Worm (Caenorhabditis elegans) whole organism, L2 larva: ENCODE results near the gene Y37D8A.2.

ENCODE experiments used
- F13H6.1 ChIP-seq: sonication (generic microtip); optimal IDR thresholded peaks from 2 replicates; lab custom pipeline; 2016; ENCODE audit warnings: missing genetic modification characterization, missing compliant biosample characterization
- Y55F3AM.14 ChIP-seq: fragments of 200-800 bp; sonication (Bioruptor generic); optimal IDR thresholded peaks from 2 replicates; lab custom pipeline; 2018; ENCODE audit warnings: mild to moderate bottlenecking, missing genetic modification characterization, missing compliant biosample characterization
- ZK546.5 ChIP-seq: sonication (generic microtip); optimal IDR thresholded peaks from 2 replicates; lab custom pipeline; 2017; ENCODE audit warnings: missing biosample characterization, missing genetic modification characterization
- alr-1 ChIP-seq: fragments of 150-350 bp; optimal IDR thresholded peaks from 2 replicates; lab custom pipeline; 2014; ENCODE audit warnings: missing biosample characterization, missing genetic modification characterization
- aly-2 ChIP-seq: fragments of 150-350 bp; optimal IDR thresholded peaks from 2 replicates; lab custom pipeline; 2014; ENCODE audit warnings: missing biosample characterization, missing genetic modification characterization
- ama-1 ChIP-seq: fragments of 150-350 bp; optimal IDR thresholded peaks from 2 replicates; lab custom pipeline; 2018; ENCODE audit warnings: inconsistent platforms
- blmp-1 ChIP-seq: sonication (generic microtip); optimal IDR thresholded peaks from 2 replicates; lab custom pipeline; 2017; ENCODE audit warnings: missing genetic modification characterization, mild to moderate bottlenecking, missing compliant biosample characterization, antibody characterized with exemption, moderate library complexity; ENCODE audit not compliant: insufficient read depth
- ceh-16 ChIP-seq: fragments of 150-350 bp; optimal IDR thresholded peaks from 2 replicates; lab custom pipeline; 2014; ENCODE audit warnings: missing biosample characterization, missing genetic modification characterization
- ceh-82 ChIP-seq: fragments of 150-350 bp; optimal IDR thresholded peaks from 2 replicates; lab custom pipeline; 2014; ENCODE audit warnings: missing biosample characterization, missing genetic modification characterization
- crh-2 ChIP-seq: sonication (generic microtip); optimal IDR thresholded peaks from 2 replicates; lab custom pipeline; 2017; ENCODE audit warnings: missing biosample characterization, missing genetic modification characterization
- dmd-4 ChIP-seq: sonication (generic microtip); optimal IDR thresholded peaks from 2 replicates; lab custom pipeline; 2017; ENCODE audit warnings: missing biosample characterization, missing genetic modification characterization
- elt-1 ChIP-seq: fragments of 150-350 bp; optimal IDR thresholded peaks from 2 replicates; lab custom pipeline; 2014; ENCODE audit warnings: missing biosample characterization, missing genetic modification characterization
- elt-3 ChIP-seq: sonication (generic microtip); optimal IDR thresholded peaks from 2 replicates; lab custom pipeline; 2017; ENCODE audit warnings: missing biosample characterization, missing genetic modification characterization
- fos-1 ChIP-seq: fragments of 150-350 bp; optimal IDR thresholded peaks from 2 replicates; lab custom pipeline; 2014; ENCODE audit warnings: missing biosample characterization, missing genetic modification characterization
- gmeb-1 ChIP-seq: fragments of 150-350 bp; optimal IDR thresholded peaks from 2 replicates; lab custom pipeline; 2014; ENCODE audit warnings: missing biosample characterization, missing genetic modification characterization
- lin-11 ChIP-seq: fragments of 150-350 bp; sonication (generic microtip); optimal IDR thresholded peaks from 2 replicates; lab custom pipeline; 2014; ENCODE audit warnings: missing biosample characterization, missing genetic modification characterization, inconsistent platforms, mixed read lengths
- lin-13 ChIP-seq: fragments of 150-350 bp; optimal IDR thresholded peaks from 2 replicates; lab custom pipeline; 2014; ENCODE audit warnings: missing biosample characterization, missing genetic modification reagents, missing genetic modification characterization
- mbf-1 ChIP-seq: sonication (generic microtip); optimal IDR thresholded peaks from 2 replicates; lab custom pipeline; 2017; ENCODE audit warnings: missing biosample characterization, missing genetic modification characterization
- mdl-1 ChIP-seq, 2 experiments: fragments of 150-350 bp in 1 of 2; sonication (generic microtip) in 1 of 2; optimal IDR thresholded peaks; 2 replicates each; lab custom pipeline; 2017; ENCODE audit warnings: missing biosample characterization in 2 of 2, missing genetic modification characterization in 2 of 2
- nhr-11 ChIP-seq: fragments of 150-350 bp; optimal IDR thresholded peaks from 2 replicates; lab custom pipeline; 2014; ENCODE audit warnings: missing biosample characterization, missing genetic modification characterization
- nhr-12 ChIP-seq: fragments of 150-350 bp; optimal IDR thresholded peaks from 2 replicates; lab custom pipeline; 2014; ENCODE audit warnings: missing biosample characterization, missing genetic modification characterization
- nhr-21 ChIP-seq: fragments of 150-350 bp; optimal IDR thresholded peaks from 2 replicates; lab custom pipeline; 2014; ENCODE audit warnings: missing biosample characterization, missing genetic modification characterization
- nhr-23 ChIP-seq: fragments of 150-350 bp; optimal IDR thresholded peaks from 2 replicates; lab custom pipeline; 2014; ENCODE audit warnings: missing biosample characterization, missing genetic modification reagents, missing genetic modification characterization
- nhr-237 ChIP-seq: fragments of 150-350 bp; optimal IDR thresholded peaks from 2 replicates; lab custom pipeline; 2014; ENCODE audit warnings: missing biosample characterization, missing genetic modification characterization
- nhr-25 ChIP-seq: fragments of 150-350 bp; sonication (generic microtip); optimal IDR thresholded peaks from 3 replicates; lab custom pipeline; 2014; ENCODE audit warnings: missing biosample characterization, missing genetic modification characterization
- sem-4 ChIP-seq: fragments of 150-350 bp; optimal IDR thresholded peaks from 2 replicates; lab custom pipeline; 2014; ENCODE audit warnings: missing biosample characterization, missing genetic modification reagents, missing genetic modification characterization
- skn-1 ChIP-seq: sonication (generic microtip); optimal IDR thresholded peaks from 2 replicates; lab custom pipeline; 2017; ENCODE audit warnings: missing biosample characterization, missing genetic modification characterization
- sma-3 ChIP-seq: sonication (generic microtip); optimal IDR thresholded peaks from 2 replicates; lab custom pipeline; 2016; ENCODE audit warnings: missing genetic modification reagents, missing genetic modification characterization, missing compliant biosample characterization
- sma-9 ChIP-seq, 2 experiments: fragments of 150-350 bp in 1 of 2; sonication (generic microtip) in 1 of 2; optimal IDR thresholded peaks; 2 replicates each; lab custom pipeline; 2014 to 2016; ENCODE audit warnings: missing genetic modification characterization in 2 of 2, mild to moderate bottlenecking in 1 of 2, missing biosample characterization in 1 of 2, missing compliant biosample characterization in 1 of 2, missing genetic modification reagents in 1 of 2, moderate library complexity in 1 of 2
- snpc-4 ChIP-seq: fragments of 150-350 bp; optimal IDR thresholded peaks from 2 replicates; lab custom pipeline; 2014; ENCODE audit warnings: missing biosample characterization, missing genetic modification characterization
- unc-55 ChIP-seq: fragments of 150-350 bp; sonication (generic microtip); optimal IDR thresholded peaks from 3 replicates; lab custom pipeline; 2014; ENCODE audit warnings: missing biosample characterization, missing genetic modification reagents, missing genetic modification characterization
- zag-1 ChIP-seq: fragments of 150-350 bp; optimal IDR thresholded peaks from 2 replicates; lab custom pipeline; 2014; ENCODE audit warnings: missing biosample characterization, missing genetic modification characterization
- ztf-1 ChIP-seq: fragments of 200-800 bp; sonication (Bioruptor generic); conservative IDR thresholded peaks from 2 replicates; pipeline ENCODE4 v1.3.6; 2022; ENCODE audit warnings: missing genetic modification characterization, missing compliant biosample characterization
- ztf-11 ChIP-seq: sonication (generic microtip); optimal IDR thresholded peaks from 2 replicates; lab custom pipeline; 2017; ENCODE audit warnings: missing biosample characterization, missing genetic modification characterization
- ztf-4 ChIP-seq: fragments of 150-350 bp; optimal IDR thresholded peaks from 2 replicates; lab custom pipeline; 2014; ENCODE audit warnings: missing biosample characterization, missing genetic modification characterization

Gene Y37D8A.2

ce11 chrIII:12798469-12798868 is 21.5 kb upstream of the Y37D8A.2 start, which contains the start of gene agmo-1:
Gene agmo-1 (minus strand): TSS chrIII:12798569.
- no peak for TF ChIP-seq alr-1 (tag; lab: Kevin White, UChicago)
- TF ChIP-seq nhr-21 (tag; lab: Kevin White, UChicago) = no peak
- TF ChIP-seq dmd-4 (tag; lab: Kevin White, UChicago) = no peak
- no peak for TF ChIP-seq lin-13
- no peak for TF ChIP-seq ztf-4
- no peak for TF ChIP-seq mdl-1 (tag; optimal IDR thresholded peaks at IDR 0.05; lab: Kevin White, UChicago)
- no peak for TF ChIP-seq fos-1 (tag; lab: Kevin White, UChicago)
- no peak for TF ChIP-seq sma-3
- no peak for TF ChIP-seq nhr-25 (tag; lab: Kevin White, UChicago)
- no peak for TF ChIP-seq nhr-12 (tag; lab: Kevin White, UChicago)
- no peak for TF ChIP-seq ceh-16 (tag; lab: Kevin White, UChicago)
- TF ChIP-seq crh-2 (tag; lab: Kevin White, UChicago) = no peak
- no peak for TF ChIP-seq ZK546.5 (tag; lab: Kevin White, UChicago)

- TF ChIP-seq fos-1 (tag; lab: Kevin White, UChicago) (peak; percentile 47), aly-2 (tag; lab: Kevin White, UChicago) (no peak), nhr-25 (tag; lab: Kevin White, UChicago) (peak; percentile 18), ceh-16 (tag; lab: Kevin White, UChicago) (peak; percentile 58), blmp-1 (tag; lab: Kevin White, UChicago) (peak; percentile 93), nhr-23 (no peak), sem-4 (tag; lab: Kevin White, UChicago) (peak; percentile 56), nhr-12 (tag; lab: Kevin White, UChicago) (no peak)
- TF ChIP-seq, all 48 proteins: peak for 5
These were observed 19.5 kb upstream of the Y37D8A.2 start for ce11 chrIII:12800529-12800928.

- TF ChIP-seq F13H6.1 (tag; lab: Kevin White, UChicago) (no peak), skn-1 (tag; lab: Kevin White, UChicago) (no peak), aly-2 (tag; lab: Kevin White, UChicago) (no peak), nhr-12 (tag; lab: Kevin White, UChicago) (no peak), Y55F3AM.14 (no peak), elt-3 (tag; lab: Kevin White, UChicago) (no peak), crh-2 (tag; lab: Kevin White, UChicago) (no peak), alr-1 (tag; lab: Kevin White, UChicago) (no peak), mdl-1 (tag; optimal IDR thresholded peaks at IDR 0.05; lab: Kevin White, UChicago) (no peak)
These were observed 13.3 kb upstream of the Y37D8A.2 start, which contains the start of gene BE10.5 for ce11 chrIII:12806712-12807111. Gene BE10.5 (minus strand): TSS chrIII:12806812.

ce11 chrIII:12807726-12808125 is 12.3 kb upstream of the Y37D8A.2 start, which contains the start of gene BE10.3:
Gene BE10.3 (plus strand): TSS chrIII:12808026.
- TF ChIP-seq ztf-11 (tag; lab: Kevin White, UChicago) (no peak), elt-1 (no peak)

ce11 chrIII:12813193-12813592 is 6.8 kb upstream of the Y37D8A.2 start, which contains the start of gene BE10.4:
Gene BE10.4 (plus strand): TSS chrIII:12813493.
- no peak for TF ChIP-seq mdl-1 (tag; optimal IDR thresholded peaks at IDR 0.05; lab: Kevin White, UChicago)
- TF ChIP-seq nhr-237 (tag; lab: Kevin White, UChicago) = no peak
- TF ChIP-seq nhr-11 (tag; lab: Kevin White, UChicago) = no peak
- no peak for TF ChIP-seq ceh-16 (tag; lab: Kevin White, UChicago)
- TF ChIP-seq ztf-1 (GFP tag; lab: Robert Waterston, UW) = no peak
- TF ChIP-seq crh-2 (tag; lab: Kevin White, UChicago) = no peak
- TF ChIP-seq lin-11 (tag; lab: Kevin White, UChicago) = no peak
- no peak for TF ChIP-seq nhr-21 (tag; lab: Kevin White, UChicago)
- no peak for TF ChIP-seq skn-1 (tag; lab: Kevin White, UChicago)
- no peak for TF ChIP-seq elt-3 (tag; lab: Kevin White, UChicago)
- TF ChIP-seq gmeb-1 (tag; lab: Kevin White, UChicago) = no peak
- no peak for TF ChIP-seq snpc-4 (tag; lab: Kevin White, UChicago)
- TF ChIP-seq ceh-82 = no peak
- no peak for TF ChIP-seq nhr-23
- no peak for TF ChIP-seq sma-9 (GFP tag; optimal IDR thresholded peaks at IDR 0.05; lab: Kevin White, UChicago)
- TF ChIP-seq sma-9 (tag; optimal IDR thresholded peaks at IDR 0.05; lab: Kevin White, UChicago) = no peak
- TF ChIP-seq nhr-12 (tag; lab: Kevin White, UChicago) = no peak
- TF ChIP-seq mbf-1 (tag; lab: Kevin White, UChicago) = no peak
- TF ChIP-seq ama-1 = no peak
- no peak for TF ChIP-seq unc-55 (GFP tag; lab: Kevin White, UChicago)
- no peak for TF ChIP-seq zag-1 (tag; lab: Kevin White, UChicago)
- TF ChIP-seq, all 48 proteins: peak for 0
